Fruit fly (Drosophila melanogaster): ENCODE results near the gene Pgant6.

dm6 chr3L:2823520-2823970 is 41.5 kb downstream of the Pgant6 start:
- TF ChIP-seq CG12768 (GFP tag; optimal IDR thresholded peaks at IDR 0.05) (no peak), toe (GFP tag; optimal IDR thresholded peaks at IDR 0.05) (no peak), Crg-1 (GFP tag; optimal IDR thresholded peaks at IDR 0.05) (no peak), kay (GFP tag; ENCODE audit: borderline replicate concordance) (no peak), cnc (optimal IDR thresholded peaks at IDR 0.05) (no peak), CG1620 (GFP tag; optimal IDR thresholded peaks at IDR 0.05) (no peak), CG33017 (tag; optimal IDR thresholded peaks at IDR 0.05) (no peak), tj (GFP tag; optimal IDR thresholded peaks at IDR 0.05) (no peak), Mnt (GFP tag; optimal IDR thresholded peaks at IDR 0.05) (no peak), CG5204 (GFP tag; optimal IDR thresholded peaks at IDR 0.05) (no peak), CG7045 (GFP tag; optimal IDR thresholded peaks at IDR 0.05) (no peak), CG14711 (tag; optimal IDR thresholded peaks at IDR 0.05) (no peak)
